Worm (Caenorhabditis elegans): Measurements from ENCODE around the gene tofu-2.
"Not testable (repeated sequence)": the region's sequence is repeated elsewhere in the genome, so short reads cannot be mapped to it uniquely, and the experiment has no call there.

The tofu-2 gene

DNA sequence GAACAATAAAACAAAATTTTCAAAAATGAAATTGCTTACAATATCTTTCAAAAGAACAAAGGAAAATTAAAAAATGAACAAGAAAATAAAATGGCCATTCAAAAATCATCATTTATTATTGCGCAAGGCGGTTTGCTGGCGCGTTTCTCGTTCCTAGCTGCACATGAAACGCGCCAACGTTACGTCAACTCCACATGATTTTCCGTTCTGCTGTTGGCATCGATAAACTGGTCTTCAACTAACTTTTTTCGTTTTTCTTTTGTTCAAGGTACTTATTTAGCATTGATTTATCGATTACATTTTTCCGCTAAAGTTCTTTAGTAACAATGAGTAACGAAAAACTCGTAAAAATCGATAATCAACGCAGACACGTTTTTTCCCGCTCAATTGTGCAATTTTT is 9.3 kb upstream of the tofu-2 start, which contains the start of the genes Y57E12AL.6 and Y57E12AL.1 (continued):
- TF ChIP-seq ztf-28 (GFP tag; IDR thresholded peaks at IDR 0.05) (no peak), F49E8.2 (tag; optimal IDR thresholded peaks at IDR 0.05; ENCODE audit: insufficient read depth) (no peak), madf-3 (GFP tag; IDR thresholded peaks at IDR 0.05) (peak; percentile 72), T26A5.8 (tag; optimal IDR thresholded peaks at IDR 0.05) (no peak), hlh-26 (GFP tag; conservative IDR thresholded peaks at IDR 0.05) (no peak), akir-1 (GFP tag; optimal IDR thresholded peaks at IDR 0.05) (no peak), ceh-58 (GFP tag; IDR thresholded peaks at IDR 0.05) (no peak)

DNA sequence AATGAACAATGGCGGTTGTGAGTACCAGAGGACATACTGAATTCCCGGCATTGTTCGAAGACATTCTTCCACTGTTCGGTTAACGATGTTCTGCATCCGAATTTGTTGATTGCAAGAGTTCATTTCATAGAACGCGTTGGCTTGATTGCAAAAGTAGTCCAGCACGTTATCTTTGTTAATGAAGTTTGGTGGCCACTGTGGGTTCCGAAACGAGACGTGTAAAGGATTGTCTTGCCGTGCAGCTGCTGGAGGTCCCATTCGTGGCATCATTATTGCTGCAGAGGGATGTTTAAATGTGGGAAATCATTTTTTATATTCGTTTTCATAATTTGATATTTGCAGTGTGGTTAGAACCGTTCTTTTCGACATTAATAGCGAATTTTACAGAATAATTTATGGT is 8.3 kb upstream of the tofu-2 start, which contains the start of gene mdt-6:
mdt-6 (minus strand) TSS at position 275 of the 400 bp plus-strand sequence.
- TF ChIP-seq lin-54 (GFP tag; optimal IDR thresholded peaks at IDR 0.05) (peak; percentile 18), madf-6 (GFP tag; IDR thresholded peaks at IDR 0.05) (peak; percentile 51; the same call in 1 of the 2 replicates), ekl-4 (GFP tag; IDR thresholded peaks at IDR 0.05) (peak; percentile 13; the same call in 1 of the 2 replicates), Y53G8AR.9 (GFP tag; conservative IDR thresholded peaks at IDR 0.05) (no peak), hsf-1 (GFP tag; IDR thresholded peaks at IDR 0.05) (0 out of 2 replicates have a peak, but pooled peaks have one; percentile 31), madf-3 (GFP tag; IDR thresholded peaks at IDR 0.05) (no peak), fkh-3 (tag; optimal IDR thresholded peaks at IDR 0.05) (no peak), B0336.3 (GFP tag; IDR thresholded peaks at IDR 0.05) (peak; percentile 53)

DNA sequence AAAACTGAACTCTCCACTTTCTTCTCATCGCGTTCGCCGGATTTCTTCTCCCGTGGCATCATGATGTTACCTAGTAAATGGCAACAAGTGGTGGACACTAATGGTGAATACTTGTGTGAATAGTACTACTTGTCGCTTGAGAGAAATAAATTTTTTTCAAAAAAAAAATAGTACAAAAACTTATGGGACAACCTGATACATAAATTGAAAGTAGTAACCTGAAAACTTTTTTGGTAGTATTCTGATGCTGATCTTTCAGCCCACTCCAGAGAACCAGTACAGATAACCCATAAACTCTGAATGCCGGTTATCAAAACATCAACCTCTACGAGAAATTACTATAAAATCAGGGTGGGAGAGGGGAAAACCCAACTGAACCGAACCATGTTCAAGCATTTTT is 6.7 kb upstream of the tofu-2 start, which contains the start of gene Y57E12AL.2:
Y57E12AL.2 (plus strand) TSS at position 301 of the 400 bp plus-strand sequence.
- TF ChIP-seq xnd-1, B0035.1, F52B5.7 (tag; optimal IDR thresholded peaks at IDR 0.05): not testable (repeated sequence)

DNA sequence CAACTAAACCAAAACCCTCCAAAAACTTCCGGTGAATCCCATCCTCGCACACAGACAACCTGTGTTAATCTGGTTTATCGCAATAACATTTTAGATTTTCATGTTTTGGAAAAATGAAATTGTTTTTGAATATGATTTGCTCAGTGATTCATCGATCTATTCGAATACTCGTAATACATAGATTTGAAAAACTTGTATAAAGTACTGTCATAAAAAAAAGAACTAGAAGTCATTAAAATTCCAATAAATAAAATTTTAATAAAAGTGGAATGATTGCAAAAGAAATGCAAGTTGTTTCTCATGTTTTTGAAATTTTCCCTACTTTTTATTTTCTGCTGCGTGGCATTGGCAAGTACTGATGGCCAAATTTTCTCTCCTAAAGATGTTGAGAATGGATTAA is 3.5 kb upstream of the tofu-2 start, which contains the start of gene spig-8:
spig-8 (plus strand) TSS at position 301 of the 400 bp plus-strand sequence.
- TF ChIP-seq rec-8 (tag; optimal IDR thresholded peaks at IDR 0.05) (no peak), ztf-28 (GFP tag; IDR thresholded peaks at IDR 0.05) (no peak)

DNA sequence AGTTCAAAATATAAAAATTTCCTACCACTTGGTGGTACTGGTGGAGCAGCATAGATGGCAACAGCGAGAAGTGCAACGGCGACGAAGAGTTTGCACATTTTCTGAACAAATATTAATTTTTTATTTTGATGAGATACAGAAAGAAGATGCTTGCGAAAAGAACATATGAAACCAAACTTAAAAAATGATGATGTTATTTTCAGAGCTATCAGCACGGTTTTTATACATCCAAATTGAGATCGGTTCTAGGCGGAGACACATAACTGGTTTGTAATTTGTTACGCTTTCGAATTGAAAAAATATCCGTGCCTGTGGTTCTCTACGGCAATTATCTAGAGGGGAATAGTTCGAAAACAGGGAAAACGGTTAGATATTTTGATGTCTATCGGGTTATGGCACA is 2.1 kb upstream of the tofu-2 start, which contains the start of gene txt-17:
txt-17 (minus strand) TSS at position 101 of the 400 bp plus-strand sequence.
- TF ChIP-seq tlf-1 (GFP tag; optimal IDR thresholded peaks at IDR 0.05) (no peak), attf-3 (GFP tag; conservative IDR thresholded peaks at IDR 0.05) (no peak), atf-7 (tag; optimal IDR thresholded peaks at IDR 0.05) (no peak), F52B5.7 (tag; optimal IDR thresholded peaks at IDR 0.05) (no peak), ztf-6 (GFP tag; IDR thresholded peaks at IDR 0.05) (no peak), attf-6 (GFP tag; IDR thresholded peaks at IDR 0.05) (no peak), rpc-1 (optimal IDR thresholded peaks at IDR 0.05) (no peak), rpc-1 (tag; optimal IDR thresholded peaks at IDR 0.05) (no peak), sdz-38 (tag; optimal IDR thresholded peaks at IDR 0.05) (no peak), bed-2 (GFP tag; IDR thresholded peaks at IDR 0.05) (no peak), ztf-26 (tag; optimal IDR thresholded peaks at IDR 0.05) (no peak), sptf-2 (GFP tag; optimal IDR thresholded peaks at IDR 0.05) (no peak), lsl-1 (GFP tag; optimal IDR thresholded peaks at IDR 0.05) (no peak), madf-10 (tag; optimal IDR thresholded peaks at IDR 0.05) (no peak), pbrm-1 (GFP tag; IDR thresholded peaks at IDR 0.05) (no peak), ztf-28 (GFP tag; IDR thresholded peaks at IDR 0.05) (no peak), xnd-1 (tag; optimal IDR thresholded peaks at IDR 0.05) (no peak), fkh-3 (tag; optimal IDR thresholded peaks at IDR 0.05) (no peak), B0019.2 (GFP tag; conservative IDR thresholded peaks at IDR 0.05) (no peak), mcd-1 (GFP tag; IDR thresholded peaks at IDR 0.05) (no peak)

All from whole organism, young adult.